Fruit fly (Drosophila melanogaster) whole organism, prepupa: ENCODE data around the gene Pli.

Experiments
- Blimp-1 ChIP-seq: fragments of 200-800 bp; sonication (Bioruptor generic); optimal IDR thresholded peaks from 3 replicates; lab custom pipeline; 2017; ENCODE audit warnings: missing biosample characterization, missing genetic modification characterization, mild to moderate bottlenecking, moderate library complexity, missing genetic modification reagents
- CG11294 ChIP-seq: fragments of 200-800 bp; sonication (Bioruptor generic); IDR thresholded peaks from 2 replicates; pipeline ENCODE4 v1.3.6; 2022; ENCODE audit warnings: missing biosample characterization, missing genetic modification characterization
- CG11762 ChIP-seq: fragments of 200-800 bp; sonication (Bioruptor generic); optimal IDR thresholded peaks from 3 replicates; lab custom pipeline; 2016; ENCODE audit warnings: missing biosample characterization, missing genetic modification characterization; ENCODE audit not compliant: insufficient read depth
- CG11902 ChIP-seq: fragments of 200-800 bp; sonication (Bioruptor generic); optimal IDR thresholded peaks from 3 replicates; lab custom pipeline; 2016; ENCODE audit warnings: missing biosample characterization, missing genetic modification characterization
- CG15336 ChIP-seq: fragments of 200-800 bp; sonication (Bioruptor generic); IDR thresholded peaks from 2 replicates; pipeline ENCODE4 v1.3.6; 2022; ENCODE audit warnings: missing biosample characterization, missing genetic modification characterization
- CG16779 ChIP-seq: fragments of 200-800 bp; sonication (Bioruptor generic); optimal IDR thresholded peaks from 3 replicates; lab custom pipeline; 2017; ENCODE audit warnings: missing biosample characterization, mild to moderate bottlenecking, missing genetic modification characterization
- CG3032 ChIP-seq: fragments of 200-800 bp; optimal IDR thresholded peaks from 2 replicates; lab custom pipeline; 2019; ENCODE audit warnings: missing biosample characterization, mild to moderate bottlenecking, missing genetic modification characterization, moderate library complexity
- CG31627 ChIP-seq: fragments of 200-800 bp; sonication (Bioruptor generic); optimal IDR thresholded peaks from 3 replicates; lab custom pipeline; 2016; ENCODE audit warnings: missing biosample characterization, missing genetic modification characterization
- CG32006 ChIP-seq: fragments of 200-800 bp; sonication (Bioruptor generic); optimal IDR thresholded peaks from 3 replicates; lab custom pipeline; 2017; ENCODE audit warnings: missing biosample characterization, mild to moderate bottlenecking, missing genetic modification characterization
- CG3919 ChIP-seq: fragments of 200-800 bp; sonication (Bioruptor generic); optimal IDR thresholded peaks from 3 replicates; lab custom pipeline; 2016; ENCODE audit warnings: missing biosample characterization, missing genetic modification characterization
- CG6163 ChIP-seq: fragments of 200-800 bp; sonication (Bioruptor generic); IDR thresholded peaks from 3 replicates; pipeline ENCODE4 v1.3.6; 2022; ENCODE audit warnings: missing biosample characterization, missing genetic modification characterization
- CG6276 ChIP-seq: fragments of 200-800 bp; sonication (Bioruptor generic); optimal IDR thresholded peaks from 2 replicates; lab custom pipeline; 2017; ENCODE audit warnings: missing biosample characterization, mild to moderate bottlenecking, missing genetic modification characterization
- CG6792 ChIP-seq: fragments of 200-800 bp; sonication (Bioruptor generic); optimal IDR thresholded peaks from 3 replicates; lab custom pipeline; 2016; ENCODE audit warnings: missing biosample characterization, missing genetic modification characterization
- CG6808 ChIP-seq: fragments of 200-800 bp; sonication (Bioruptor generic); optimal IDR thresholded peaks from 3 replicates; lab custom pipeline; 2017; ENCODE audit warnings: missing biosample characterization, missing genetic modification characterization, mild to moderate bottlenecking, moderate library complexity, missing genetic modification reagents
- CG6854 ChIP-seq: fragments of 200-800 bp; sonication (Bioruptor generic); optimal IDR thresholded peaks from 2 replicates; lab custom pipeline; 2017; ENCODE audit warnings: missing biosample characterization, mild to moderate bottlenecking, missing genetic modification characterization
- CG7368 ChIP-seq: fragments of 200-800 bp; sonication (Bioruptor generic); optimal IDR thresholded peaks from 3 replicates; lab custom pipeline; 2016; ENCODE audit warnings: missing biosample characterization, missing genetic modification characterization
- CG8119 ChIP-seq: fragments of 200-800 bp; sonication (Bioruptor generic); IDR thresholded peaks from 3 replicates; pipeline ENCODE4 v1.3.6; 2022; ENCODE audit warnings: missing biosample characterization, missing genetic modification characterization
- CG8632 ChIP-seq: fragments of 200-800 bp; sonication (Bioruptor generic); optimal IDR thresholded peaks from 3 replicates; lab custom pipeline; 2016; ENCODE audit warnings: missing biosample characterization, missing genetic modification characterization
- CG9139 ChIP-seq: fragments of 200-800 bp; sonication (Bioruptor generic); optimal IDR thresholded peaks from 3 replicates; lab custom pipeline; 2017; ENCODE audit warnings: missing biosample characterization, mild to moderate bottlenecking, missing genetic modification characterization
- Eip78C ChIP-seq: fragments of 200-800 bp; sonication (Bioruptor generic); peaks from one replicate; lab custom pipeline; 2016; ENCODE audit warnings: missing biosample characterization, missing genetic modification characterization
- Ets21C ChIP-seq: fragments of 200-800 bp; sonication (Bioruptor generic); optimal IDR thresholded peaks from 3 replicates; lab custom pipeline; 2016; ENCODE audit warnings: missing biosample characterization, missing genetic modification characterization
- Ets96B ChIP-seq: fragments of 200-800 bp; optimal IDR thresholded peaks from 2 replicates; lab custom pipeline; 2019; ENCODE audit warnings: missing biosample characterization, mild to moderate bottlenecking, missing genetic modification characterization, moderate library complexity
- Gug ChIP-seq: fragments of 200-800 bp; sonication (Bioruptor generic); IDR thresholded peaks from 2 replicates; pipeline ENCODE4 v1.3.6; 2022; ENCODE audit warnings: missing biosample characterization, missing genetic modification characterization
- Hr39 ChIP-seq: fragments of 200-800 bp; sonication (Bioruptor generic); optimal IDR thresholded peaks from 2 replicates; lab custom pipeline; 2016; ENCODE audit warnings: missing biosample characterization, missing genetic modification characterization
- Hr4 ChIP-seq: fragments of 200-800 bp; sonication (Bioruptor generic); optimal IDR thresholded peaks from 3 replicates; lab custom pipeline; 2016; ENCODE audit warnings: missing biosample characterization, missing genetic modification characterization
- Lpt ChIP-seq: fragments of 200-800 bp; sonication (Bioruptor generic); optimal IDR thresholded peaks from 3 replicates; lab custom pipeline; 2016; ENCODE audit warnings: missing biosample characterization, missing genetic modification characterization
- Met ChIP-seq: fragments of 200-800 bp; sonication (Bioruptor generic); optimal IDR thresholded peaks from 3 replicates; lab custom pipeline; 2016; ENCODE audit warnings: missing biosample characterization, missing genetic modification characterization
- OdsH ChIP-seq: fragments of 200-800 bp; sonication (Bioruptor generic); optimal IDR thresholded peaks from 3 replicates; lab custom pipeline; 2016; ENCODE audit warnings: missing biosample characterization, missing genetic modification characterization
- Smox ChIP-seq: fragments of 200-800 bp; sonication (Bioruptor generic); optimal IDR thresholded peaks from 3 replicates; lab custom pipeline; 2016; ENCODE audit warnings: missing biosample characterization, missing genetic modification characterization
- Sox102F ChIP-seq: fragments of 200-800 bp; sonication (Bioruptor generic); optimal IDR thresholded peaks from 2 replicates; lab custom pipeline; 2016; ENCODE audit warnings: missing biosample characterization, mild to moderate bottlenecking, missing genetic modification characterization
- Sox15 ChIP-seq: fragments of 200-800 bp; sonication (Bioruptor generic); optimal IDR thresholded peaks from 3 replicates; lab custom pipeline; 2016; ENCODE audit warnings: missing biosample characterization, missing genetic modification characterization
- acj6 ChIP-seq: fragments of 200-800 bp; sonication (Bioruptor generic); optimal IDR thresholded peaks from 3 replicates; lab custom pipeline; 2016; ENCODE audit warnings: missing biosample characterization, missing genetic modification characterization
- dac ChIP-seq: fragments of 200-800 bp; sonication (Bioruptor generic); optimal IDR thresholded peaks from 2 replicates; lab custom pipeline; 2017; ENCODE audit warnings: missing biosample characterization, mild to moderate bottlenecking, missing genetic modification characterization
- eg ChIP-seq: fragments of 200-800 bp; sonication (Bioruptor generic); IDR thresholded peaks from 3 replicates; pipeline ENCODE4 v1.3.6; 2022; ENCODE audit warnings: missing biosample characterization, missing genetic modification characterization
- esn ChIP-seq: fragments of 200-800 bp; sonication (Bioruptor generic); optimal IDR thresholded peaks from 2 replicates; lab custom pipeline; 2016; ENCODE audit warnings: missing biosample characterization, mild to moderate bottlenecking, missing genetic modification characterization, moderate library complexity
- fd59A ChIP-seq: fragments of 200-800 bp; sonication (Bioruptor generic); optimal IDR thresholded peaks from 2 replicates; lab custom pipeline; 2017; ENCODE audit warnings: missing biosample characterization, mild to moderate bottlenecking, missing genetic modification characterization, missing genetic modification reagents
- fd85E ChIP-seq: fragments of 200-800 bp; sonication (Bioruptor generic); optimal IDR thresholded peaks from 3 replicates; lab custom pipeline; 2016; ENCODE audit warnings: missing biosample characterization, missing genetic modification characterization
- fkh ChIP-seq: fragments of 200-800 bp; sonication (Bioruptor generic); optimal IDR thresholded peaks from 3 replicates; lab custom pipeline; 2017; ENCODE audit warnings: missing biosample characterization, mild to moderate bottlenecking, missing genetic modification characterization, moderate library complexity
- lz ChIP-seq: fragments of 200-800 bp; sonication (Bioruptor generic); optimal IDR thresholded peaks from 3 replicates; lab custom pipeline; 2016; ENCODE audit warnings: missing biosample characterization, missing genetic modification characterization
- net ChIP-seq: fragments of 200-800 bp; sonication (Bioruptor generic); optimal IDR thresholded peaks from 3 replicates; lab custom pipeline; 2016; ENCODE audit warnings: missing biosample characterization, missing genetic modification characterization
- pdm3 ChIP-seq: fragments of 200-800 bp; sonication (Bioruptor generic); optimal IDR thresholded peaks from 3 replicates; lab custom pipeline; 2016; ENCODE audit warnings: missing biosample characterization, missing genetic modification characterization
- salr ChIP-seq, 2 experiments: fragments of 200-800 bp; sonication (Bioruptor generic); optimal IDR thresholded peaks; 3 replicates each; lab custom pipeline; 2016 to 2018; ENCODE audit warnings: missing biosample characterization in 2 of 2, missing genetic modification characterization in 2 of 2, mild to moderate bottlenecking in 1 of 2
- spab ChIP-seq: fragments of 200-800 bp; sonication (Bioruptor generic); optimal IDR thresholded peaks from 2 replicates; lab custom pipeline; 2017; ENCODE audit warnings: missing biosample characterization, mild to moderate bottlenecking, missing genetic modification characterization, missing genetic modification reagents
- topi ChIP-seq: fragments of 200-800 bp; sonication (Bioruptor generic); optimal IDR thresholded peaks from 3 replicates; lab custom pipeline; 2016; ENCODE audit warnings: missing biosample characterization, missing genetic modification characterization
- vri ChIP-seq: fragments of 200-800 bp; sonication (Bioruptor generic); optimal IDR thresholded peaks from 3 replicates; lab custom pipeline; 2016; ENCODE audit warnings: missing biosample characterization, mild to moderate bottlenecking, missing genetic modification characterization

Gene Pli

DNA sequence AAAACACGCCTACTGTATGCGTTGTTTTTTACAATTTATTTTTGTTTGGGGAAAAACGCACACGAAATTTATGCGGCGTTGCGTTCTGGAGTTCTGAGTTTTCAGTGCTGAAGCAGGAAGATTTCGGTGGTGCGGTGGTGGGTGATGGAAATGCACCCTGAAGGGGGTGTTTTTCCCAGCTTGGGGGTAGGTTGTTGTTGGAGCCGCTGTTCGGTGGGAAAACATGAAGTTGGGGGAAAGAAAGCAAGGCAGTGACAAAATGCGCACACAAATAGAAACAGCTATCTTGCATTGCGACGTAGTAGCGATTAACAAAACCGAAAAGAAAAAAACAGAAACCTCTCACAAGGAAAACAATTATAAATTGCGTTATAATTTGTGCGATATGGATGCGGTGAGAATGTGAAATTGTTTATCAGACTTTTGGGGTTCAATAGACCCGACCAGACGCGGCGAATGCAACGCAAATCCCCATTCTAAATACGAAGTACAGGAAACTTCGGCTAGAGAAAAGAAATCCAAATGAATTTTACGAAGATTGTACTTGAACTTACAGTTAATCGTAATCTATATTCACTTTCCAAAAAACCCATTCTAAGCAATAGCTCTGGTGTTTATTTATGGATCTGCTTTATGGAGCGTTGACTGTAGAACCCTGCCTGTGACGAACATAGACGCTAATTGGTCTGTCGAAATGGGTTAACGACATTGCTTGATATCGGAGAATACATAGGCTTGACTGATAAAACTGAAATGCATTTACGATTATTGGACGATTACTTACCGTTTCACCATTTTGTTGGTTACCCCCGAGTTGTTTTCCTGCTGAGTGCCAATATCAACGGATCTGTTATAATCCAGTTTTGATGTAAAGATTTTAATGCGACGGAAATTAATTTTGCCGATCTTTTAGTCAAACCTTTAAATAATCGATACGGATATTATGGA lies 1.3 kb downstream of the Pli start (continued):
- TF ChIP-seq spab (no peak), Lpt (GFP tag; lab: Kevin White, UChicago) (no peak), Hr39 (GFP tag; lab: Kevin White, UChicago) (peak; percentile 73), CG11902 (GFP tag; lab: Kevin White, UChicago) (no peak), CG3919 (GFP tag; lab: Kevin White, UChicago) (peak; percentile 41), CG11762 (GFP tag; lab: Kevin White, UChicago) (no peak), dac (GFP tag; lab: Kevin White, UChicago) (no peak), Smox (GFP tag; lab: Kevin White, UChicago) (peak; percentile 66), Sox15 (GFP tag; lab: Kevin White, UChicago) (peak; percentile 25), CG6808 (no peak), pdm3 (GFP tag; lab: Kevin White, UChicago) (peak; percentile 34), OdsH (peak; percentile 53), Eip78C (GFP tag; lab: Kevin White, UChicago) (peak; percentile 90), CG15336 (peak; percentile 46; the same call in 1 of the 2 replicates)

dm6 chr3R:23887572-23887971 lies 2.3 kb downstream of the Pli start:
- TF ChIP-seq CG11294 (GFP tag; lab: Robert Waterston, UW) (peak; percentile 50), CG8119 (GFP tag; lab: Robert Waterston, UW) (peak; percentile 31; the same call in 2 of the 3 replicates), CG11902 (GFP tag; lab: Kevin White, UChicago) (no peak), eg (GFP tag; lab: Robert Waterston, UW) (peak; percentile 49), Hr4 (GFP tag; lab: Kevin White, UChicago) (peak; percentile 21), Gug (GFP tag; lab: Robert Waterston, UW) (peak; percentile 58), Ets96B (tag; lab: Kevin White, UChicago) (peak; percentile 20), CG9139 (no peak), CG6163 (GFP tag; lab: Robert Waterston, UW) (peak; percentile 73)

- TF ChIP-seq fkh (GFP tag; lab: Kevin White, UChicago) (peak; percentile 46), CG8632 (GFP tag; lab: Kevin White, UChicago) (peak; percentile 88), CG6808 (peak; percentile 91), topi (GFP tag; lab: Kevin White, UChicago) (peak; percentile 90), Gug (GFP tag; lab: Robert Waterston, UW) (peak; percentile 97), acj6 (GFP tag; lab: Kevin White, UChicago) (peak; percentile 95), CG31627 (GFP tag; lab: Kevin White, UChicago) (peak; percentile 81), CG8119 (GFP tag; lab: Robert Waterston, UW) (peak; percentile 98), CG16779 (tag; lab: Kevin White, UChicago) (peak; percentile 90), Hr4 (GFP tag; lab: Kevin White, UChicago) (peak; percentile 90), fd85E (GFP tag; lab: Kevin White, UChicago) (peak; percentile 28), CG6854 (GFP tag; lab: Kevin White, UChicago) (peak; percentile 55), salr (GFP tag; optimal IDR thresholded peaks at IDR 0.05; lab: Kevin White, UChicago) (peak; percentile 77 to 92), Sox102F (peak; percentile 86), CG7368 (GFP tag; lab: Kevin White, UChicago) (peak; percentile 87), OdsH (peak; percentile 95), Blimp-1 (GFP tag; lab: Kevin White, UChicago) (peak; percentile 81), Smox (GFP tag; lab: Kevin White, UChicago) (peak; percentile 90), lz (peak; percentile 83), Ets21C (GFP tag; lab: Kevin White, UChicago) (peak; percentile 65), net (GFP tag; lab: Kevin White, UChicago) (peak; percentile 90), Lpt (GFP tag; lab: Kevin White, UChicago) (peak; percentile 95), vri (GFP tag; lab: Kevin White, UChicago) (peak; percentile 67), CG11902 (GFP tag; lab: Kevin White, UChicago) (peak; percentile 75), CG6792 (GFP tag; lab: Kevin White, UChicago) (peak; percentile 89), CG6276 (GFP tag; lab: Kevin White, UChicago) (peak; percentile 96), fd59A (peak; percentile 85), esn (GFP tag; lab: Kevin White, UChicago) (peak; percentile 91), dac (GFP tag; lab: Kevin White, UChicago) (peak; percentile 84), CG3032 (tag; lab: Kevin White, UChicago) (peak; percentile 95), CG32006 (GFP tag; lab: Kevin White, UChicago) (peak; percentile 95), Met (GFP tag; lab: Kevin White, UChicago) (peak; percentile 89)
Observed at dm6 chr3R:23887096-23887421, 2.8 kb downstream of the Pli start.
